Worm (Caenorhabditis elegans): ENCODE results near the gene Y73C8B.2.

DNA sequence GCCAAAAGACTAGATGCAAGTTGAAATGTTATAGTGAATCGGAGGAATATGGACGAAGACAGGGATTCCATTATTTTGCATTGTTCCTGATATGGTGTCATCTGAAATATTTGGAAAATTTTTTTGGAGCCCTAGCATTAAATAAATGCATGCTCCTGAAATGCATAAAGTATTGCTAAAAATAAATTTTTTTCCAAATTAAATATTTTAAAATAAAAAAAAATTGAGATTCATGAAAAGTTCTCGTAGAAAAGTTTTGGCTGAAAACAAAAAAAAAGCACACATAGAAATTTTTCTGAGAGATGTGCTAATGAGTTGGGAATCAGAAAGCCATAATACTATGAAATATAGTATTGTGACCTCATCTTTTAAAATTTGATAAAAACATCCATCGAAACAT is 39.7 kb downstream of the Y73C8B.2 start, which contains the start of gene srab-7:
- TF ChIP-seq ztf-4 (tag; optimal IDR thresholded peaks at IDR 0.05) (no peak), dmd-4 (tag; optimal IDR thresholded peaks at IDR 0.05) (no peak), ama-1 (optimal IDR thresholded peaks at IDR 0.05) (no peak), blmp-1 (tag; optimal IDR thresholded peaks at IDR 0.05; ENCODE audit: insufficient read depth) (no peak), lin-39 (tag; optimal IDR thresholded peaks at IDR 0.05) (no peak), skn-1 (tag; optimal IDR thresholded peaks at IDR 0.05) (no peak), lin-13 (GFP tag; optimal IDR thresholded peaks at IDR 0.05) (no peak), ceh-82 (tag; optimal IDR thresholded peaks at IDR 0.05) (no peak)

All from whole organism, L2 larva.